Fruit fly (Drosophila melanogaster): ENCODE results near the gene eIF4E1.

Gene eIF4E1

dm6 chr3L:9430608-9430952, 28.3 kb upstream of the eIF4E1 start (continued):
- no peak for TF ChIP-seq crol (GFP tag; IDR thresholded peaks at IDR 0.05)
- no peak for TF ChIP-seq CG10959 (GFP tag; IDR thresholded peaks at IDR 0.05)
- TF ChIP-seq HLH4C (GFP tag; IDR thresholded peaks at IDR 0.05; ENCODE audit: partially characterized antibody) = 0 out of 3 replicates have a peak, but pooled peaks have one; percentile 48
- no peak for TF ChIP-seq CG3281 (GFP tag; optimal IDR thresholded peaks at IDR 0.05)
- no peak for TF ChIP-seq disco-r (GFP tag; optimal IDR thresholded peaks at IDR 0.05)
- no peak for TF ChIP-seq CG11247 (GFP tag; IDR thresholded peaks at IDR 0.05)
- 0 out of 2 replicates have a peak, but pooled peaks have one; percentile 23 for TF ChIP-seq cas (GFP tag; IDR thresholded peaks at IDR 0.05)
- no peak for TF ChIP-seq nmo (GFP tag; optimal IDR thresholded peaks at IDR 0.05)
- no peak for TF ChIP-seq ci (GFP tag; IDR thresholded peaks at IDR 0.05)
- peak; percentile 70 for TF ChIP-seq kah (GFP tag; optimal IDR thresholded peaks at IDR 0.05)
- no peak for TF ChIP-seq CG14860 (GFP tag; IDR thresholded peaks at IDR 0.05; ENCODE audit: partially characterized antibody)

dm6 chr3L:9429665-9430607, 27.7 kb upstream of the eIF4E1 start, which contains the start of the genes RpS17 and MTF-1:
Gene RpS17 (minus strand): TSS chr3L:9429821.
Gene MTF-1 (plus strand): TSS chr3L:9430312.
- TF ChIP-seq Tbp (GFP tag; optimal IDR thresholded peaks at IDR 0.05) (peak; percentile 50), CG17361 (GFP tag; IDR thresholded peaks at IDR 0.05) (peak; percentile 64; the same call in 2 of the 3 replicates), CG13624 (GFP tag; optimal IDR thresholded peaks at IDR 0.05) (peak; percentile 20), Usf (GFP tag; optimal IDR thresholded peaks at IDR 0.05) (peak; percentile 1), CG12236 (GFP tag; optimal IDR thresholded peaks at IDR 0.05) (peak; percentile 30), CG17385 (GFP tag; optimal IDR thresholded peaks at IDR 0.05) (peak; percentile 71), unpg (GFP tag; optimal IDR thresholded peaks at IDR 0.05) (peak; percentile 60), BEAF-32 (GFP tag; optimal IDR thresholded peaks at IDR 0.05) (peak; percentile 44), pum (GFP tag; optimal IDR thresholded peaks at IDR 0.05) (no peak), Bgb (GFP tag; IDR thresholded peaks at IDR 0.05; ENCODE audit: partially characterized antibody) (no peak), CG7987 (GFP tag; optimal IDR thresholded peaks at IDR 0.05) (peak; percentile 64), sim (GFP tag; IDR thresholded peaks at IDR 0.05) (0 out of 2 replicates have a peak, but pooled peaks have one; percentile 16), CG11695 (GFP tag; IDR thresholded peaks at IDR 0.05) (no peak; the same call in 2 of the 3 replicates), CG12219 (GFP tag; optimal IDR thresholded peaks at IDR 0.05) (peak; percentile 45), slou (GFP tag; optimal IDR thresholded peaks at IDR 0.05) (peak; percentile 53), C15 (GFP tag; IDR thresholded peaks at IDR 0.05) (no peak), gcm (GFP tag; optimal IDR thresholded peaks at IDR 0.05) (peak; percentile 46), CG12071 (GFP tag; optimal IDR thresholded peaks at IDR 0.05) (peak; percentile 60), sqz (GFP tag; optimal IDR thresholded peaks at IDR 0.05) (peak; percentile 40), cwo (GFP tag; optimal IDR thresholded peaks at IDR 0.05) (peak; percentile 7), CG15601 (tag; optimal IDR thresholded peaks at IDR 0.05) (peak; percentile 63), bbx (GFP tag; IDR thresholded peaks at IDR 0.05; ENCODE audit: partially characterized antibody) (no peak), CG1602 (GFP tag; optimal IDR thresholded peaks at IDR 0.05) (no peak), Kr (GFP tag; optimal IDR thresholded peaks at IDR 0.05) (no peak), H2.0 (GFP tag; IDR thresholded peaks at IDR 0.05) (no peak), mld (GFP tag; IDR thresholded peaks at IDR 0.05; ENCODE audit: partially characterized antibody) (no peak), CG6813 (GFP tag; optimal IDR thresholded peaks at IDR 0.05) (no peak), CG6683 (GFP tag; optimal IDR thresholded peaks at IDR 0.05) (no peak), caup (GFP tag; optimal IDR thresholded peaks at IDR 0.05; ENCODE audit: severe bottlenecking) (peak; percentile 74), CG9437 (GFP tag; optimal IDR thresholded peaks at IDR 0.05) (peak; percentile 16), Side (GFP tag; optimal IDR thresholded peaks at IDR 0.05) (peak; percentile 59), E2f2 (GFP tag; IDR thresholded peaks at IDR 0.05) (peak; percentile 32; the same call in 1 of the 2 replicates), CG17568 (GFP tag; optimal IDR thresholded peaks at IDR 0.05) (peak; percentile 78), gce (GFP tag; IDR thresholded peaks at IDR 0.05) (peak; percentile 51; the same call in 1 of the 3 replicates), klu (GFP tag; IDR thresholded peaks at IDR 0.05) (no peak), zf30C (GFP tag; optimal IDR thresholded peaks at IDR 0.05) (peak; percentile 3)
